Fruit fly (Drosophila melanogaster): ENCODE measurements around the gene Arpc2.
A peak's percentile ranks its signal among the peaks of the same experiment; 100 is the strongest.

Arpc2 gene

dm6 chr2L:20416754-20417563 is at the start of gene Arpc2, which contains the start of gene CG10949:
TSS of gene Arpc2 (plus strand) at chr2L:20417057.
TSS of gene CG10949 (minus strand) at chr2L:20416918.
- peak; percentile 41 for TF ChIP-seq noc (tag; optimal IDR thresholded peaks at IDR 0.05)

- no peak for TF ChIP-seq noc (tag; optimal IDR thresholded peaks at IDR 0.05)
These were observed 46.7 kb upstream of the Arpc2 start for dm6 chr2L:20370151-20370550.

- TF ChIP-seq noc (tag; optimal IDR thresholded peaks at IDR 0.05), result no peak
These were observed 45.4 kb upstream of the Arpc2 start for dm6 chr2L:20371451-20371850.

dm6 chr2L:20374054-20374507 is 42.8 kb upstream of the Arpc2 start, which contains the start of gene Ugt37A1:
TSS of gene Ugt37A1 (minus strand) at chr2L:20374104.
- no peak for TF ChIP-seq noc (tag; optimal IDR thresholded peaks at IDR 0.05)

- no peak for TF ChIP-seq noc (tag; optimal IDR thresholded peaks at IDR 0.05)
These were observed 35.5 kb upstream of the Arpc2 start for dm6 chr2L:20381329-20381728.

dm6 chr2L:20382141-20382815 is 34.6 kb upstream of the Arpc2 start, which contains the start of gene CG16798:
TSS of gene CG16798 (minus strand) at chr2L:20382356.
- no peak for TF ChIP-seq noc (tag; optimal IDR thresholded peaks at IDR 0.05)

- peak; percentile 65 for TF ChIP-seq noc (tag; optimal IDR thresholded peaks at IDR 0.05)
These were observed 26.9 kb upstream of the Arpc2 start for dm6 chr2L:20390004-20390403.

dm6 chr2L:20397032-20397431 is 19.8 kb upstream of the Arpc2 start:
- no peak for TF ChIP-seq noc (tag; optimal IDR thresholded peaks at IDR 0.05)

- TF ChIP-seq noc (tag; optimal IDR thresholded peaks at IDR 0.05), result no peak
These were observed 17.6 kb upstream of the Arpc2 start for dm6 chr2L:20399239-20399638.

- TF ChIP-seq noc (tag; optimal IDR thresholded peaks at IDR 0.05), result no peak
These were observed 16.0 kb upstream of the Arpc2 start for dm6 chr2L:20400875-20401274.

dm6 chr2L:20401408-20401807 is 15.4 kb upstream of the Arpc2 start:
- no peak for TF ChIP-seq noc (tag; optimal IDR thresholded peaks at IDR 0.05)

dm6 chr2L:20413826-20414225 is 3.0 kb upstream of the Arpc2 start:
- TF ChIP-seq noc (tag; optimal IDR thresholded peaks at IDR 0.05), result no peak

- no peak for TF ChIP-seq noc (tag; optimal IDR thresholded peaks at IDR 0.05)
These were observed 2.1 kb upstream of the Arpc2 start, which contains the start of gene CG10947 for dm6 chr2L:20414750-20415211. TSS of gene CG10947 (minus strand) at chr2L:20414800.

dm6 chr2L:20417597-20418286 is 885 bp downstream of the Arpc2 start:
- peak; percentile 38 for TF ChIP-seq noc (tag; optimal IDR thresholded peaks at IDR 0.05)

- no peak for TF ChIP-seq noc (tag; optimal IDR thresholded peaks at IDR 0.05)
These were observed 3.2 kb downstream of the Arpc2 start for dm6 chr2L:20420035-20420434.

dm6 chr2L:20424560-20424959 is 7.7 kb downstream of the Arpc2 start, which contains the start of gene CG15130:
TSS of gene CG15130 (minus strand) at chr2L:20424660.
- TF ChIP-seq noc (tag; optimal IDR thresholded peaks at IDR 0.05), result no peak

All from whole organism, larva.